Worm (Caenorhabditis elegans) whole organism, young adult: ENCODE results near the gene C06E2.2.

ENCODE experiments used
- B0019.2 ChIP-seq: fragments of 200-800 bp; sonication (Bioruptor generic); conservative IDR thresholded peaks from 2 replicates; pipeline ENCODE4 v1.3.6; 2022; ENCODE audit warnings: missing genetic modification reagents, missing genetic modification characterization, missing compliant biosample characterization
- C06A6.2 ChIP-seq: fragments of 200-800 bp; sonication (Bioruptor generic); conservative IDR thresholded peaks from 2 replicates; pipeline ENCODE4 v1.3.6; 2022; ENCODE audit warnings: missing genetic modification characterization, missing compliant biosample characterization
- C17E4.6 ChIP-seq: fragments of 200-800 bp; sonication (Bioruptor generic); IDR thresholded peaks from 2 replicates; pipeline ENCODE4 v1.3.6; 2022; ENCODE audit warnings: missing genetic modification reagents, missing genetic modification characterization, missing compliant biosample characterization
- F49E8.2 ChIP-seq: sonication (generic microtip); optimal IDR thresholded peaks from 3 replicates; lab custom pipeline; 2017; ENCODE audit warnings: missing genetic modification characterization, mild to moderate bottlenecking, missing compliant biosample characterization, antibody characterized with exemption, moderate library complexity; ENCODE audit not compliant: insufficient read depth
- F55B11.4 ChIP-seq: sonication (generic microtip); optimal IDR thresholded peaks from 2 replicates; lab custom pipeline; 2016; ENCODE audit warnings: missing compliant biosample characterization, missing genetic modification characterization, borderline replicate concordance; ENCODE audit not compliant: insufficient read depth
- K11D2.4 ChIP-seq: fragments of 200-800 bp; sonication (Bioruptor generic); IDR thresholded peaks from 2 replicates; pipeline ENCODE4 v1.3.6; 2022; ENCODE audit warnings: missing genetic modification reagents, missing genetic modification characterization, missing compliant biosample characterization
- T07F8.4 ChIP-seq: sonication (generic microtip); optimal IDR thresholded peaks from 2 replicates; lab custom pipeline; 2016; ENCODE audit warnings: mild to moderate bottlenecking, missing genetic modification characterization, moderate library complexity, missing compliant biosample characterization
- Y79H2A.3 ChIP-seq: fragments of 200-800 bp; sonication (Bioruptor generic); conservative IDR thresholded peaks from 2 replicates; pipeline ENCODE4 v1.3.6; 2022; ENCODE audit warnings: missing genetic modification reagents, missing genetic modification characterization, missing compliant biosample characterization
- ZK185.1 ChIP-seq: sonication (generic microtip); optimal IDR thresholded peaks from 2 replicates; lab custom pipeline; 2016; ENCODE audit warnings: mild to moderate bottlenecking, missing genetic modification characterization, missing compliant biosample characterization; ENCODE audit not compliant: poor library complexity, severe bottlenecking
- akir-1 ChIP-seq: fragments of 200-800 bp; sonication (Bioruptor generic); optimal IDR thresholded peaks from 2 replicates; lab custom pipeline; 2018; ENCODE audit warnings: mild to moderate bottlenecking, missing genetic modification characterization, moderate library complexity, missing compliant biosample characterization
- ama-1 ChIP-seq, 3 experiments: fragments of 150-350 bp in 1 of 3; sonication (generic microtip) in 2 of 3; optimal IDR thresholded peaks; 2 replicates each; lab custom pipeline; 2014 to 2018; ENCODE audit warnings: missing biosample characterization in 2 of 3, missing genetic modification characterization in 2 of 3, missing genetic modification reagents in 2 of 3
- aptf-2 ChIP-seq: fragments of 200-800 bp; sonication (Bioruptor generic); conservative IDR thresholded peaks from 2 replicates; pipeline ENCODE4 v1.3.6; 2022; ENCODE audit warnings: missing genetic modification reagents, missing genetic modification characterization, missing compliant biosample characterization
- atf-7 ChIP-seq: sonication (generic microtip); optimal IDR thresholded peaks from 2 replicates; lab custom pipeline; 2017; ENCODE audit warnings: mild to moderate bottlenecking, missing genetic modification characterization, missing compliant biosample characterization
- bed-1 ChIP-seq: fragments of 200-800 bp; sonication (Bioruptor generic); IDR thresholded peaks from 2 replicates; pipeline ENCODE4 v1.3.6; 2022; ENCODE audit warnings: missing genetic modification reagents, missing genetic modification characterization, missing compliant biosample characterization
- ccch-3 ChIP-seq: fragments of 200-800 bp; sonication (Bioruptor generic); optimal IDR thresholded peaks from 2 replicates; lab custom pipeline; 2018; ENCODE audit warnings: mild to moderate bottlenecking, missing genetic modification characterization, missing compliant biosample characterization
- cebp-1 ChIP-seq, 2 experiments: fragments of 200-800 bp in 1 of 2; sonication (Bioruptor generic) in 1 of 2; sonication (generic microtip) in 1 of 2; IDR thresholded peaks in 1 of 2; optimal IDR thresholded peaks in 1 of 2; 2 replicates each; pipeline versions ENCODE4 v1.3.6 to Lab custom; 2017 to 2022; ENCODE audit warnings: missing compliant biosample characterization in 2 of 2, missing genetic modification characterization in 2 of 2, mild to moderate bottlenecking in 1 of 2, missing genetic modification reagents in 1 of 2, moderate library complexity in 1 of 2
- cebp-2 ChIP-seq: fragments of 200-800 bp; sonication (Bioruptor generic); IDR thresholded peaks from 2 replicates; pipeline ENCODE4 v1.3.6; 2022; ENCODE audit warnings: missing genetic modification characterization, missing compliant biosample characterization
- ceh-58 ChIP-seq: fragments of 200-800 bp; sonication (Bioruptor generic); IDR thresholded peaks from 2 replicates; pipeline ENCODE4 v1.3.6; 2022; ENCODE audit warnings: missing genetic modification characterization, missing compliant biosample characterization
- chd-7 ChIP-seq: sonication (generic microtip); optimal IDR thresholded peaks from 2 replicates; lab custom pipeline; 2016; ENCODE audit warnings: mild to moderate bottlenecking, missing genetic modification characterization, moderate library complexity, missing compliant biosample characterization
- die-1 ChIP-seq: sonication (generic microtip); optimal IDR thresholded peaks from 2 replicates; lab custom pipeline; 2016; ENCODE audit warnings: missing genotype, mild to moderate bottlenecking, missing genetic modification characterization, missing compliant biosample characterization
- ekl-4 ChIP-seq: fragments of 200-800 bp; sonication (Bioruptor generic); IDR thresholded peaks from 2 replicates; pipeline ENCODE4 v1.3.6; 2022; ENCODE audit warnings: missing genetic modification reagents, missing genetic modification characterization, missing compliant biosample characterization
- fkh-3 ChIP-seq: sonication (generic microtip); optimal IDR thresholded peaks from 2 replicates; lab custom pipeline; 2016; ENCODE audit warnings: mild to moderate bottlenecking, missing genetic modification characterization, missing compliant biosample characterization
- hmg-20 ChIP-seq: fragments of 200-800 bp; sonication (Bioruptor generic); IDR thresholded peaks from 2 replicates; pipeline ENCODE4 v1.3.6; 2022; ENCODE audit warnings: missing genetic modification reagents, missing genetic modification characterization, missing compliant biosample characterization
- hrde-1 ChIP-seq: sonication (generic microtip); optimal IDR thresholded peaks from 2 replicates; lab custom pipeline; 2016; ENCODE audit warnings: missing genetic modification characterization, mild to moderate bottlenecking, missing compliant biosample characterization, moderate library complexity, missing genotype, missing genetic modification reagents, borderline replicate concordance
- let-526 ChIP-seq: fragments of 200-800 bp; sonication (Bioruptor generic); IDR thresholded peaks from 2 replicates; pipeline ENCODE4 v1.3.6; 2022; ENCODE audit warnings: missing genetic modification reagents, missing genetic modification characterization, missing compliant biosample characterization
- let-607 ChIP-seq, 2 experiments: fragments of 200-800 bp in 1 of 2; sonication (Bioruptor generic) in 1 of 2; sonication (generic microtip) in 1 of 2; optimal IDR thresholded peaks; 2 replicates each; lab custom pipeline; 2016 to 2018; ENCODE audit warnings: mild to moderate bottlenecking in 2 of 2, missing compliant biosample characterization in 2 of 2, missing genetic modification characterization in 2 of 2, moderate library complexity in 2 of 2, missing genotype in 1 of 2
- lin-35 ChIP-seq, 3 experiments: fragments of 150-350 bp in 2 of 3; sonication (generic microtip) in 1 of 3; optimal IDR thresholded peaks; 2 replicates each; lab custom pipeline; 2014 to 2018; ENCODE audit warnings: missing biosample characterization in 3 of 3, missing genetic modification characterization in 3 of 3, missing genetic modification reagents in 3 of 3
- madf-3 ChIP-seq: fragments of 200-800 bp; sonication (Bioruptor generic); IDR thresholded peaks from 2 replicates; pipeline ENCODE4 v1.3.6; 2022; ENCODE audit warnings: missing genetic modification reagents, missing genetic modification characterization, missing compliant biosample characterization
- madf-8 ChIP-seq: fragments of 200-800 bp; sonication (Bioruptor generic); conservative IDR thresholded peaks from 2 replicates; pipeline ENCODE4 v1.3.6; 2022; ENCODE audit warnings: missing genetic modification reagents, missing genetic modification characterization, missing compliant biosample characterization
- mcd-1 ChIP-seq: fragments of 200-800 bp; sonication (Bioruptor generic); IDR thresholded peaks from 2 replicates; pipeline ENCODE4 v1.3.6; 2022; ENCODE audit warnings: missing genetic modification reagents, missing genetic modification characterization, missing compliant biosample characterization
- nfya-1 ChIP-seq: sonication (generic microtip); optimal IDR thresholded peaks from 2 replicates; lab custom pipeline; 2017; ENCODE audit warnings: antibody characterized with exemption, missing compliant biosample characterization, missing genetic modification characterization, borderline replicate concordance; ENCODE audit not compliant: insufficient read depth
- nfya-2 ChIP-seq: fragments of 200-800 bp; sonication (Bioruptor generic); IDR thresholded peaks from 2 replicates; pipeline ENCODE4 v1.3.6; 2022; ENCODE audit warnings: missing genetic modification reagents, missing genetic modification characterization, missing compliant biosample characterization
- nhr-120 ChIP-seq: fragments of 200-800 bp; sonication (Bioruptor generic); IDR thresholded peaks from 2 replicates; pipeline ENCODE4 v1.3.6; 2022; ENCODE audit warnings: missing genetic modification characterization, missing compliant biosample characterization
- nhr-90 ChIP-seq: sonication (generic microtip); optimal IDR thresholded peaks from 2 replicates; lab custom pipeline; 2016; ENCODE audit warnings: missing genotype, mild to moderate bottlenecking, missing genetic modification characterization, missing compliant biosample characterization
- repo-1 ChIP-seq: sonication (generic microtip); optimal IDR thresholded peaks from 2 replicates; lab custom pipeline; 2017; ENCODE audit warnings: mild to moderate bottlenecking, missing genetic modification characterization, missing compliant biosample characterization
- sea-2 ChIP-seq: fragments of 200-800 bp; sonication (Bioruptor generic); IDR thresholded peaks from 2 replicates; pipeline ENCODE4 v1.3.6; 2022; ENCODE audit warnings: missing genetic modification characterization, missing compliant biosample characterization
- snpc-4 ChIP-seq, 5 experiments: fragments of 150-350 bp in 1 of 5; sonication (generic microtip) in 4 of 5; optimal IDR thresholded peaks; 2 replicates each; lab custom pipeline; 2014 to 2018; ENCODE audit warnings: missing genetic modification characterization in 5 of 5, missing biosample characterization in 3 of 5, antibody characterized with exemption in 2 of 5, mild to moderate bottlenecking in 2 of 5, missing compliant biosample characterization in 2 of 5, missing genotype in 2 of 5, moderate library complexity in 2 of 5, missing genetic modification reagents in 1 of 5
- somi-1 ChIP-seq: fragments of 200-800 bp; sonication (Bioruptor generic); optimal IDR thresholded peaks from 2 replicates; lab custom pipeline; 2018; ENCODE audit warnings: mild to moderate bottlenecking, missing genetic modification characterization, missing compliant biosample characterization
- unc-130 ChIP-seq: sonication (generic microtip); optimal IDR thresholded peaks from 2 replicates; lab custom pipeline; 2016; ENCODE audit warnings: missing genetic modification reagents, missing genetic modification characterization, missing compliant biosample characterization
- unc-62 ChIP-seq: fragments of 150-350 bp; optimal IDR thresholded peaks from 2 replicates; lab custom pipeline; 2014; ENCODE audit warnings: missing biosample characterization, missing genetic modification reagents, missing genetic modification characterization
- zfh-2 ChIP-seq: fragments of 200-800 bp; sonication (Bioruptor generic); conservative IDR thresholded peaks from 2 replicates; pipeline ENCODE4 v1.3.6; 2022; ENCODE audit warnings: missing genetic modification reagents, missing genetic modification characterization, missing compliant biosample characterization
- zim-3 ChIP-seq: sonication (generic microtip); optimal IDR thresholded peaks from 2 replicates; lab custom pipeline; 2017; ENCODE audit warnings: mild to moderate bottlenecking, missing genetic modification characterization, moderate library complexity, missing compliant biosample characterization
- ztf-26 ChIP-seq: sonication (generic microtip); optimal IDR thresholded peaks from 2 replicates; lab custom pipeline; 2017; ENCODE audit warnings: missing genetic modification characterization, missing compliant biosample characterization
- ztf-28 ChIP-seq: fragments of 200-800 bp; sonication (Bioruptor generic); IDR thresholded peaks from 2 replicates; pipeline ENCODE4 v1.3.6; 2022; ENCODE audit warnings: missing genetic modification reagents, missing genetic modification characterization, missing compliant biosample characterization

Gene C06E2.2

DNA sequence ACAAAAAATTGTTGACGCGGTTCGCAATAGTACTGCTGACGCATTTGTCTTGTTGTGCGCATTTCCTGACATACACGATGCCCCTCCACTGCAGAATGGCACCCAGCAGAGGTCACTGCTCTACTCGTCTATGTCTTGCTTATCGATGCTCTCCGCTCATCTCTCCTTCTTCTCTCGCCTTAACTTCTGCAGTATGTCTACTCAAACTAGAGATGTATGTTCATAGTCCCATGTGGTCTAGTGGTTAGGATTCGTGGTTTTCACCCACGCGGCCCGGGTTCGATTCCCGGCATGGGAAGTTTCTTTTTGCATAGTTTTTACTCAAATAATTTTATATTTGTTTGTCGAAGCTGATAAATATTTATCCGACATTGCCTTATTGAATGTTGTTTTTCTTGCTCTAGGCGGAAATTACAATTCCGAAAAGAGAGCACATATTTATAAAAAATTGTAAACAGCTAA, 43.5 kb upstream of the C06E2.2 start, which contains the start of gene C28G1.2 (continued):
- TF ChIP-seq aptf-2 (GFP tag; lab: Robert Waterston, UW), result 0 out of 2 replicates have a peak, but pooled peaks have one; percentile 53
- TF ChIP-seq B0019.2 (GFP tag; lab: Robert Waterston, UW), result 0 out of 2 replicates have a peak, but pooled peaks have one; percentile 45
- no peak for TF ChIP-seq F55B11.4
- TF ChIP-seq C17E4.6 (GFP tag; lab: Robert Waterston, UW), result 0 out of 2 replicates have a peak, but pooled peaks have one; percentile 39
- TF ChIP-seq K11D2.4 (GFP tag; lab: Robert Waterston, UW), result peak; percentile 89; the same call in 1 of the 2 replicates
- no peak for TF ChIP-seq sea-2 (GFP tag; lab: Robert Waterston, UW)
- TF ChIP-seq nfya-1, result no peak
- peak; percentile 89 for TF ChIP-seq atf-7 (tag; lab: Kevin White, UChicago)
- 0 out of 2 replicates have a peak, but pooled peaks have one; percentile 25 for TF ChIP-seq madf-8 (GFP tag; lab: Robert Waterston, UW)
- TF ChIP-seq hrde-1 (tag; lab: Kevin White, UChicago), result peak; percentile 85
- TF ChIP-seq unc-130, result peak; percentile 88
- peak; percentile 90 for TF ChIP-seq T07F8.4 (tag; lab: Kevin White, UChicago)
- no peak for TF ChIP-seq nhr-120 (GFP tag; lab: Robert Waterston, UW)
- no peak; the same call in 1 of the 2 replicates for TF ChIP-seq mcd-1 (GFP tag; lab: Robert Waterston, UW)
- TF ChIP-seq unc-62 (GFP tag; lab: Kevin White, UChicago), result no peak
- TF ChIP-seq chd-7 (tag; lab: Kevin White, UChicago), result peak; percentile 95
- TF ChIP-seq zfh-2 (GFP tag; lab: Robert Waterston, UW), result no peak; the same call in none of the 2 replicates
- TF ChIP-seq bed-1 (GFP tag; lab: Robert Waterston, UW), result no peak
- peak; percentile 71 for TF ChIP-seq C06A6.2 (GFP tag; lab: Robert Waterston, UW)
- TF ChIP-seq hmg-20 (GFP tag; lab: Robert Waterston, UW), result peak; percentile 89
- TF ChIP-seq ccch-3 (GFP tag; lab: Kevin White, UChicago), result peak; percentile 75
- peak; percentile 52; the same call in 1 of the 2 replicates for TF ChIP-seq Y79H2A.3 (GFP tag; lab: Robert Waterston, UW)
- peak; percentile 70 for TF ChIP-seq fkh-3 (tag; lab: Kevin White, UChicago)
- TF ChIP-seq ZK185.1 (tag; lab: Kevin White, UChicago), result peak; percentile 95
- peak; percentile 86 for TF ChIP-seq somi-1
- TF ChIP-seq ztf-26 (tag; lab: Kevin White, UChicago), result peak; percentile 86
- no peak for TF ChIP-seq nfya-2 (GFP tag; lab: Robert Waterston, UW)
- peak; percentile 89 for TF ChIP-seq cebp-2 (GFP tag; lab: Robert Waterston, UW)
- TF ChIP-seq ceh-58 (GFP tag; lab: Robert Waterston, UW), result 0 out of 2 replicates have a peak, but pooled peaks have one; percentile 83
- TF ChIP-seq let-526 (GFP tag; lab: Robert Waterston, UW), result peak; percentile 76; the same call in 1 of the 2 replicates
- peak; percentile 76; the same call in 1 of the 2 replicates for TF ChIP-seq madf-3 (GFP tag; lab: Robert Waterston, UW)
- peak; percentile 62; the same call in 1 of the 2 replicates for TF ChIP-seq ztf-28
- peak; percentile 88 for TF ChIP-seq nhr-90 (tag; lab: Kevin White, UChicago)
- TF ChIP-seq die-1 (tag; lab: Kevin White, UChicago), result peak; percentile 97
- TF ChIP-seq repo-1 (tag; lab: Kevin White, UChicago), result peak; percentile 92
- TF ChIP-seq ama-1 (optimal IDR thresholded peaks at IDR 0.05; lab: Kevin White, UChicago), result no peak
- peak; percentile 79 to 92 for TF ChIP-seq ama-1 (GFP tag; optimal IDR thresholded peaks at IDR 0.05; lab: Kevin White, UChicago)
- peak in 2 of 3 experiments; percentile 59 to 83 for TF ChIP-seq lin-35 (GFP tag; optimal IDR thresholded peaks at IDR 0.05; lab: Kevin White, UChicago)
- peak; percentile 84 for TF ChIP-seq akir-1 (GFP tag; lab: Kevin White, UChicago)
- TF ChIP-seq F49E8.2 (tag; lab: Kevin White, UChicago), result no peak
- peak; percentile 91; the same call in 1 of the 2 replicates for TF ChIP-seq ekl-4 (GFP tag; lab: Robert Waterston, UW)
- peak; percentile 88 for TF ChIP-seq zim-3 (tag; lab: Kevin White, UChicago)
- peak; percentile 70; the same call in 1 of the 2 replicates for TF ChIP-seq cebp-1 (GFP tag; IDR thresholded peaks at IDR 0.05; lab: Robert Waterston, UW)
- peak; percentile 92 for TF ChIP-seq cebp-1 (tag; optimal IDR thresholded peaks at IDR 0.05; lab: Kevin White, UChicago)
- TF ChIP-seq snpc-4 (GFP tag; optimal IDR thresholded peaks at IDR 0.05; lab: Kevin White, UChicago), result peak; percentile 75
- peak; percentile 30 to 78 (median 76) for TF ChIP-seq snpc-4 (tag; optimal IDR thresholded peaks at IDR 0.05; lab: Kevin White, UChicago)
- TF ChIP-seq let-607 (tag; optimal IDR thresholded peaks at IDR 0.05; lab: Kevin White, UChicago), result peak; percentile 72 to 84
